Fruit fly (Drosophila melanogaster): Measurements from ENCODE around the gene Or10a.

- TF ChIP-seq Dll (optimal IDR thresholded peaks at IDR 0.05) = no peak
- TF ChIP-seq CG8478 (optimal IDR thresholded peaks at IDR 0.05) = no peak
- TF ChIP-seq psq (optimal IDR thresholded peaks at IDR 0.05) = no peak
- TF ChIP-seq EcR (GFP tag; optimal IDR thresholded peaks at IDR 0.05) = no peak
- no peak for TF ChIP-seq usp (GFP tag; optimal IDR thresholded peaks at IDR 0.05)
Measured at dm6 chrX:11450406-11450805, 33.2 kb upstream of the Or10a start.
